Fruit fly (Drosophila melanogaster) whole organism, embryonic: Measurements from ENCODE around the gene kraken.

Experiments
- Bdp1 ChIP-seq: fragments of 200-800 bp; sonication (Bioruptor generic); optimal IDR thresholded peaks from 3 replicates; lab custom pipeline; 2016; ENCODE audit warnings: missing biosample characterization, missing genetic modification characterization
- CG10431 ChIP-seq: fragments of 200-800 bp; sonication (Bioruptor generic); optimal IDR thresholded peaks from 3 replicates; lab custom pipeline; 2018; ENCODE audit warnings: missing biosample characterization, mild to moderate bottlenecking, missing genetic modification characterization
- CG10565 ChIP-seq: fragments of 200-800 bp; sonication (Bioruptor generic); optimal IDR thresholded peaks from 3 replicates; lab custom pipeline; 2016; ENCODE audit warnings: missing biosample characterization, mild to moderate bottlenecking, missing genetic modification characterization
- CG11247 ChIP-seq: fragments of 200-800 bp; sonication (Bioruptor generic); IDR thresholded peaks from 2 replicates; pipeline ENCODE4 v1.3.6; 2022; ENCODE audit warnings: missing biosample characterization, missing genetic modification characterization
- CG13424 ChIP-seq: fragments of 200-800 bp; sonication (Bioruptor generic); optimal IDR thresholded peaks from 2 replicates; lab custom pipeline; 2019; ENCODE audit warnings: missing biosample characterization, mild to moderate bottlenecking, missing genetic modification characterization, moderate library complexity
- CG14441 ChIP-seq: fragments of 200-800 bp; sonication (Bioruptor generic); IDR thresholded peaks from 2 replicates; pipeline ENCODE4 v1.3.6; 2022; ENCODE audit warnings: missing biosample characterization, missing genetic modification characterization
- CG14860 ChIP-seq: fragments of 200-800 bp; sonication (Bioruptor generic); IDR thresholded peaks from 3 replicates; pipeline ENCODE4 v1.3.6; 2022; ENCODE audit warnings: missing biosample characterization, missing genetic modification characterization; ENCODE audit not compliant: partially characterized antibody
- CG14965 ChIP-seq: fragments of 200-800 bp; sonication (Bioruptor generic); optimal IDR thresholded peaks from 2 replicates; lab custom pipeline; 2016; ENCODE audit warnings: missing biosample characterization, missing genetic modification characterization, borderline replicate concordance
- CG15073 ChIP-seq: fragments of 200-800 bp; sonication (Bioruptor generic); optimal IDR thresholded peaks from 2 replicates; lab custom pipeline; 2016; ENCODE audit warnings: missing biosample characterization, missing genetic modification characterization
- CG16779 ChIP-seq: fragments of 200-800 bp; sonication (Bioruptor generic); IDR thresholded peaks from 2 replicates; pipeline ENCODE4 v1.3.6; 2022; ENCODE audit warnings: missing biosample characterization, missing genetic modification characterization
- CG18764 ChIP-seq: fragments of 200-800 bp; sonication (Bioruptor generic); optimal IDR thresholded peaks from 3 replicates; lab custom pipeline; 2016; ENCODE audit warnings: missing biosample characterization, missing genetic modification characterization
- CG3726 ChIP-seq: fragments of 200-800 bp; sonication (Bioruptor generic); IDR thresholded peaks from 3 replicates; pipeline ENCODE4, ENCODE4 v1.3.6; 2022; ENCODE audit warnings: missing biosample characterization, missing genetic modification characterization
- CG4854 ChIP-seq: fragments of 200-800 bp; sonication (Bioruptor generic); optimal IDR thresholded peaks from 2 replicates; lab custom pipeline; 2016; ENCODE audit warnings: missing biosample characterization, missing genetic modification characterization, inconsistent platforms
- CG7357 ChIP-seq: fragments of 200-800 bp; sonication (Bioruptor generic); IDR thresholded peaks from 3 replicates; pipeline ENCODE4 v1.3.6; 2022; ENCODE audit warnings: missing biosample characterization, missing genetic modification characterization
- CG7372 ChIP-seq: fragments of 200-800 bp; sonication (Bioruptor generic); IDR thresholded peaks from 2 replicates; pipeline ENCODE4 v1.3.6; 2022; ENCODE audit warnings: missing biosample characterization, missing genetic modification characterization
- CG7556 ChIP-seq: fragments of 200-800 bp; sonication (Bioruptor generic); optimal IDR thresholded peaks from 2 replicates; lab custom pipeline; 2017; ENCODE audit warnings: missing biosample characterization, mild to moderate bottlenecking, missing genetic modification characterization
- CG9609 ChIP-seq: fragments of 200-800 bp; sonication (Bioruptor generic); optimal IDR thresholded peaks from 3 replicates; lab custom pipeline; 2016; ENCODE audit warnings: missing biosample characterization, missing genetic modification characterization
- CG9876 ChIP-seq: fragments of 200-800 bp; sonication (Bioruptor generic); optimal IDR thresholded peaks from 2 replicates; lab custom pipeline; 2016; ENCODE audit warnings: missing biosample characterization, missing genetic modification characterization
- CTCF ChIP-seq: fragments of 200-800 bp; sonication (Bioruptor generic); optimal IDR thresholded peaks from 2 replicates; lab custom pipeline; 2017; ENCODE audit warnings: missing biosample characterization, mild to moderate bottlenecking, missing genetic modification characterization, moderate library complexity
- Ets65A ChIP-seq: fragments of 200-800 bp; sonication (Bioruptor generic); peaks from one replicate; lab custom pipeline; 2016; ENCODE audit warnings: missing biosample characterization, missing genetic modification characterization
- Ets97D ChIP-seq: fragments of 200-800 bp; sonication (Bioruptor generic); optimal IDR thresholded peaks from 3 replicates; lab custom pipeline; 2016; ENCODE audit warnings: missing biosample characterization, missing genetic modification characterization
- Fer1 ChIP-seq: fragments of 200-800 bp; sonication (Bioruptor generic); optimal IDR thresholded peaks from 2 replicates; lab custom pipeline; 2017; ENCODE audit warnings: missing biosample characterization, mild to moderate bottlenecking, missing genetic modification characterization
- Fer2 ChIP-seq: fragments of 200-800 bp; sonication (Bioruptor generic); optimal IDR thresholded peaks from 2 replicates; lab custom pipeline; 2018; ENCODE audit warnings: missing biosample characterization, mild to moderate bottlenecking, missing genetic modification characterization, moderate library complexity
- HLH54F ChIP-seq: fragments of 200-800 bp; sonication (Bioruptor generic); optimal IDR thresholded peaks from 3 replicates; lab custom pipeline; 2016; ENCODE audit warnings: missing biosample characterization, missing genetic modification characterization
- HmgZ ChIP-seq: fragments of 200-800 bp; sonication (Bioruptor generic); optimal IDR thresholded peaks from 2 replicates; lab custom pipeline; 2018; ENCODE audit warnings: missing biosample characterization, mild to moderate bottlenecking, missing genetic modification characterization
- Hmr ChIP-seq: fragments of 200-800 bp; sonication (Bioruptor generic); optimal IDR thresholded peaks from 3 replicates; lab custom pipeline; 2017; ENCODE audit warnings: mild to moderate bottlenecking, missing biosample characterization, missing genetic modification reagents, missing genetic modification characterization
- Hr51 ChIP-seq, 2 experiments: fragments of 200-800 bp; sonication (Bioruptor generic); optimal IDR thresholded peaks; 2 replicates in 1 of 2; 3 replicates in 1 of 2; lab custom pipeline; 2016 to 2018; ENCODE audit warnings: missing biosample characterization in 2 of 2, missing genetic modification characterization in 2 of 2, mild to moderate bottlenecking in 1 of 2, moderate library complexity in 1 of 2
- Mes4 ChIP-seq: fragments of 200-800 bp; sonication (Bioruptor generic); optimal IDR thresholded peaks from 2 replicates; lab custom pipeline; 2016; ENCODE audit warnings: missing biosample characterization, missing genetic modification characterization
- Ptx1 ChIP-seq: fragments of 200-800 bp; sonication (Bioruptor generic); IDR thresholded peaks from 2 replicates; pipeline ENCODE4 v1.3.6; 2022; ENCODE audit warnings: missing biosample characterization, missing genetic modification characterization
- Scr ChIP-seq: fragments of 200-800 bp; sonication (Bioruptor generic); IDR thresholded peaks from 2 replicates; pipeline ENCODE4 v1.3.6; 2022; ENCODE audit warnings: missing biosample characterization, missing genetic modification characterization; ENCODE audit not compliant: partially characterized antibody
- Sry-β ChIP-seq: fragments of 200-800 bp; sonication (Bioruptor generic); optimal IDR thresholded peaks from 2 replicates; lab custom pipeline; 2018; ENCODE audit warnings: missing biosample characterization, mild to moderate bottlenecking, missing genetic modification characterization, moderate library complexity
- ac ChIP-seq: fragments of 200-800 bp; sonication (Bioruptor generic); optimal IDR thresholded peaks from 3 replicates; lab custom pipeline; 2017; ENCODE audit warnings: missing biosample characterization, mild to moderate bottlenecking, missing genetic modification characterization
- ap ChIP-seq: fragments of 200-800 bp; sonication (Bioruptor generic); IDR thresholded peaks from 2 replicates; pipeline ENCODE4 v1.3.6; 2022; ENCODE audit warnings: missing biosample characterization, missing genetic modification characterization
- btn ChIP-seq: fragments of 200-800 bp; sonication (Bioruptor generic); optimal IDR thresholded peaks from 2 replicates; lab custom pipeline; 2016; ENCODE audit warnings: missing biosample characterization, missing genetic modification characterization
- croc ChIP-seq: fragments of 200-800 bp; sonication (Bioruptor generic); conservative IDR thresholded peaks from 3 replicates; pipeline ENCODE4 v1.3.6; 2022; ENCODE audit warnings: missing biosample characterization, missing genetic modification characterization
- danr ChIP-seq: fragments of 200-800 bp; sonication (Bioruptor generic); IDR thresholded peaks from 2 replicates; pipeline ENCODE4 v1.3.6; 2022; ENCODE audit warnings: missing biosample characterization, missing genetic modification characterization
- fd3F ChIP-seq: fragments of 200-800 bp; sonication (Bioruptor generic); optimal IDR thresholded peaks from 2 replicates; lab custom pipeline; 2018; ENCODE audit warnings: missing biosample characterization, mild to moderate bottlenecking, missing genetic modification characterization, moderate library complexity
- fd64A ChIP-seq: fragments of 200-800 bp; sonication (Bioruptor generic); optimal IDR thresholded peaks from 3 replicates; lab custom pipeline; 2018; ENCODE audit warnings: missing biosample characterization, mild to moderate bottlenecking, missing genetic modification characterization
- gcm2 ChIP-seq: fragments of 200-800 bp; sonication (Bioruptor generic); optimal IDR thresholded peaks from 2 replicates; lab custom pipeline; 2016; ENCODE audit warnings: missing biosample characterization, missing genetic modification characterization
- gfzf ChIP-seq: fragments of 200-800 bp; sonication (Bioruptor generic); optimal IDR thresholded peaks from 2 replicates; lab custom pipeline; 2016; ENCODE audit warnings: missing biosample characterization, mild to moderate bottlenecking, missing genetic modification characterization, moderate library complexity
- hkb ChIP-seq, 2 experiments: fragments of 200-800 bp in 1 of 2; fragments of >200 bp in 1 of 2; sonication (Bioruptor generic) in 1 of 2; IDR thresholded peaks in 1 of 2; optimal IDR thresholded peaks in 1 of 2; 2 replicates each; pipeline versions ENCODE4 v1.3.6 to Lab custom; 2017 to 2022; ENCODE audit warnings: missing biosample characterization in 1 of 2, missing genetic modification characterization in 1 of 2
- knrl ChIP-seq: fragments of 200-800 bp; sonication (Bioruptor generic); IDR thresholded peaks from 3 replicates; pipeline ENCODE4 v1.3.6; 2022; ENCODE audit warnings: missing biosample characterization, missing genetic modification characterization; ENCODE audit not compliant: partially characterized antibody
- nom ChIP-seq: fragments of 200-800 bp; sonication (Bioruptor generic); optimal IDR thresholded peaks from 2 replicates; lab custom pipeline; 2017; ENCODE audit warnings: missing biosample characterization, missing genetic modification characterization, mild to moderate bottlenecking, moderate library complexity, missing genetic modification reagents
- phol ChIP-seq: fragments of 200-800 bp; sonication (Bioruptor generic); optimal IDR thresholded peaks from 3 replicates; lab custom pipeline; 2018; ENCODE audit warnings: missing biosample characterization, mild to moderate bottlenecking, missing genetic modification characterization, moderate library complexity
- prd ChIP-seq, 3 experiments: fragments of >200 bp in 2 of 3; fragments of 200-800 bp in 1 of 3; sonication (Bioruptor generic) in 1 of 3; optimal IDR thresholded peaks in 2 of 3; IDR thresholded peaks in 1 of 3; 2 replicates in 2 of 3; 3 replicates in 1 of 3; pipeline versions ENCODE4 v1.3.6 to Lab custom; 2017 to 2022; ENCODE audit warnings: missing biosample characterization in 1 of 3, missing genetic modification characterization in 1 of 3
- vnd ChIP-seq: fragments of 200-800 bp; sonication (Bioruptor generic); IDR thresholded peaks from 3 replicates; pipeline ENCODE4 v1.3.6; 2022; ENCODE audit warnings: missing biosample characterization, missing genetic modification characterization; ENCODE audit not compliant: partially characterized antibody
- wdn ChIP-seq: fragments of 200-800 bp; sonication (Bioruptor generic); IDR thresholded peaks from 2 replicates; pipeline ENCODE4 v1.3.6; 2022; ENCODE audit warnings: missing biosample characterization, missing genetic modification characterization
- wek ChIP-seq: fragments of 200-800 bp; sonication (Bioruptor generic); optimal IDR thresholded peaks from 3 replicates; lab custom pipeline; 2018; ENCODE audit warnings: missing biosample characterization, mild to moderate bottlenecking, missing genetic modification characterization, moderate library complexity

The kraken gene

DNA sequence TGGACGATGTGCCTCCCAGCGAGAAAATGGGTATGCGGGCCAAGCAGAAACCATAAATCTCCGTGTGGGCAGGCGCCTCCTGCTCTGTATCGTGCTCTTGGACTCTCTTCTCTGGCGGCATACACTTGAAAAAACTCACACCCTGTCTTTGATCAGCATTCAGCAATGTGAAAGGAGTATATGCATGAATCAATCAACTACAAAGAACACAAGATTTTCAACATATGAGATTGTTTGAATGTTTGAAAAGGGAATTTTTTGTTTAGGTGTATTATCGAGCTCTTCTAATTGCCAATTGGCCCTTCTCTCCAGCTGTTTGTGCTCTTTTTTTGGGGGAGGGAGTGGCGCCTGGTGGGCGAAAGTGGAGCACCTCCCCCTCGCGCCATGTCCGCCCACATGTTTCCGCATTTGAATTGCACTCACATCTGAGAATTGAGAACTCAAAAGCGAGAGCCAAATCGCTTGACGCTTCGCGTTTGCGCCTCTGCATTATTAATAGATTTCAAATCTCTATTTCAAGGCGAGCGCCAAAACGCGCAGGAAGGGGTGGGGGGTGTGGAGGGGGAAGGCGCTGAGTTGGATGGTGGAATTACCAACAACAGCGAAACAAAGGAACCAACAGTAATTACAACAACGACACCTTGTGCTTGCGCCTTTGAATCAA lies 7.1 kb upstream of the kraken start (continued):
- TF ChIP-seq ap (GFP tag; lab: Robert Waterston, UW) (peak; percentile 92), Ets65A (GFP tag; lab: Kevin White, UChicago) (peak; percentile 98), hkb (optimal IDR thresholded peaks at IDR 0.05; lab: Kevin White, UChicago) (no peak), hkb (GFP tag; IDR thresholded peaks at IDR 0.05; lab: Robert Waterston, UW) (peak; percentile 92), Ets97D (GFP tag; lab: Kevin White, UChicago) (peak; percentile 59), CG3726 (GFP tag; lab: Robert Waterston, UW) (peak; percentile 67; the same call in 2 of the 3 replicates), CG9609 (GFP tag; lab: Kevin White, UChicago) (peak; percentile 88), Fer1 (peak; percentile 90), Sry-β (GFP tag; lab: Kevin White, UChicago) (no peak), Ptx1 (GFP tag; lab: Robert Waterston, UW) (peak; percentile 93), danr (GFP tag; lab: Robert Waterston, UW) (peak; percentile 73; the same call in 1 of the 2 replicates), CG10565 (GFP tag; lab: Kevin White, UChicago) (peak; percentile 17), HmgZ (peak; percentile 83), CG14965 (GFP tag; lab: Kevin White, UChicago) (peak; percentile 35), ac (no peak), croc (GFP tag; lab: Robert Waterston, UW) (peak; percentile 68; the same call in 2 of the 3 replicates), vnd (no peak), Fer2 (tag; lab: Kevin White, UChicago) (peak; percentile 65), CG7556 (GFP tag; lab: Kevin White, UChicago) (peak; percentile 82), fd3F (peak; percentile 83), fd64A (peak; percentile 63), CG18764 (GFP tag; lab: Kevin White, UChicago) (peak; percentile 81), CG7372 (GFP tag; lab: Robert Waterston, UW) (peak; percentile 87), CG13424 (tag; lab: Kevin White, UChicago) (peak; percentile 91), CG7357 (GFP tag; lab: Robert Waterston, UW) (peak; percentile 75), Hr51 (GFP tag; optimal IDR thresholded peaks at IDR 0.05; lab: Kevin White, UChicago) (peak; percentile 79 to 90), nom (GFP tag; lab: Kevin White, UChicago) (no peak), wdn (peak; percentile 81), Hmr (GFP tag; lab: Kevin White, UChicago) (peak; percentile 89), wek (GFP tag; lab: Kevin White, UChicago) (peak; percentile 78), CG15073 (peak; percentile 8), CG9876 (peak; percentile 72), HLH54F (peak; percentile 82), gfzf (GFP tag; lab: Kevin White, UChicago) (no peak), CG10431 (GFP tag; lab: Kevin White, UChicago) (peak; percentile 40), CG16779 (peak; percentile 87), CG4854 (GFP tag; lab: Kevin White, UChicago) (peak; percentile 75), CG14860 (no peak), Bdp1 (peak; percentile 60), Mes4 (GFP tag; lab: Kevin White, UChicago) (peak; percentile 77), gcm2 (GFP tag; lab: Kevin White, UChicago) (peak; percentile 78), btn (GFP tag; lab: Kevin White, UChicago) (peak; percentile 83), knrl (GFP tag; lab: Robert Waterston, UW) (no peak), CTCF (GFP tag; lab: Kevin White, UChicago) (peak; percentile 50), Scr (GFP tag; lab: Robert Waterston, UW) (no peak), phol (tag; lab: Kevin White, UChicago) (peak; percentile 83), CG14441 (GFP tag; lab: Robert Waterston, UW) (peak; percentile 89), prd (optimal IDR thresholded peaks at IDR 0.05; lab: Kevin White, UChicago) (no peak), prd (GFP tag; IDR thresholded peaks at IDR 0.05; lab: Robert Waterston, UW) (peak; percentile 91), CG11247 (GFP tag; lab: Robert Waterston, UW) (peak; percentile 87)
